Fruit fly (Drosophila melanogaster): ENCODE data around the gene Vml.
A peak's percentile ranks its signal among the peaks of the same experiment; 100 is the strongest.

Gene Vml

DNA sequence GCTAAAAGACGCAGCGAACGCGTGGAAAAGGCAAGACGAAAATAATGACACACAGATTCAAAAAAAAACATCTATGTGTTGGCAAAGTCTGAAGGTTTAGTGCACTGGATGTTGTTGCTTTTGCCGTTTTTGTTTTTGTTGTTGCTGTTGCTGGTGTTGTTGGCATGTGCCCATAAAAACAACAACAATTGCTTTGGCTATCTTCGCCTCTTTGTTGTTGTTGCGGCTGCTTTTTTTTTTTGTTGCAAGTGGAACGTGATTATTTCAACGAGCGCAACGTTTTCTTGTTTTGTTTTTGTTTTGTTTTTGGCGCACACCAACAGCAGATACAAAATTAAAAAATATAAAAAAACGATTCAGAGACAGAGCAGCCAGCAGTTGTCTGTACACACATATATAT lies 13.5 kb downstream of the Vml start:
- peak; percentile 59 for TF ChIP-seq fd59A (GFP tag; optimal IDR thresholded peaks at IDR 0.05)
- peak; percentile 95 for TF ChIP-seq CG8119 (GFP tag; IDR thresholded peaks at IDR 0.05)
- peak; percentile 52; the same call in 1 of the 2 replicates for TF ChIP-seq CG11294 (GFP tag; IDR thresholded peaks at IDR 0.05)
- TF ChIP-seq lz (GFP tag; optimal IDR thresholded peaks at IDR 0.05) = no peak
- TF ChIP-seq dsx (GFP tag; optimal IDR thresholded peaks at IDR 0.05; ENCODE audit: poor library complexity, severe bottlenecking) = peak; percentile 74
- TF ChIP-seq fd85E (GFP tag; optimal IDR thresholded peaks at IDR 0.05) = peak; percentile 33
- TF ChIP-seq Met (GFP tag; optimal IDR thresholded peaks at IDR 0.05) = no peak
- TF ChIP-seq CG3919 (GFP tag; optimal IDR thresholded peaks at IDR 0.05) = peak; percentile 39
- peak; percentile 56 for TF ChIP-seq pdm3 (GFP tag; optimal IDR thresholded peaks at IDR 0.05)
- peak; percentile 95 for TF ChIP-seq eg (GFP tag; IDR thresholded peaks at IDR 0.05)
- peak; percentile 94 for TF ChIP-seq Lpt (GFP tag; optimal IDR thresholded peaks at IDR 0.05)
- no peak for TF ChIP-seq Sox102F (GFP tag; optimal IDR thresholded peaks at IDR 0.05)
- TF ChIP-seq CG6276 (GFP tag; optimal IDR thresholded peaks at IDR 0.05) = peak; percentile 96
- TF ChIP-seq CG10669 (GFP tag; optimal IDR thresholded peaks at IDR 0.05) = peak; percentile 80
- peak; percentile 29 for TF ChIP-seq Sox14 (GFP tag; optimal IDR thresholded peaks at IDR 0.05)
- TF ChIP-seq CG4318 (GFP tag; optimal IDR thresholded peaks at IDR 0.05) = no peak
- peak; percentile 81 for TF ChIP-seq Eip78C (GFP tag)
- TF ChIP-seq CG7368 (GFP tag; optimal IDR thresholded peaks at IDR 0.05) = peak; percentile 60
- TF ChIP-seq vri (GFP tag; optimal IDR thresholded peaks at IDR 0.05) = peak; percentile 4
- TF ChIP-seq CG11762 (GFP tag; optimal IDR thresholded peaks at IDR 0.05; ENCODE audit: insufficient read depth) = peak; percentile 57
- TF ChIP-seq CG8632 (GFP tag; optimal IDR thresholded peaks at IDR 0.05) = peak; percentile 39
- TF ChIP-seq Hr38 (GFP tag; optimal IDR thresholded peaks at IDR 0.05) = no peak
- peak; percentile 94 for TF ChIP-seq CG6163 (GFP tag; IDR thresholded peaks at IDR 0.05)
- peak; percentile 98 to 99 for TF ChIP-seq ss (GFP tag; optimal IDR thresholded peaks at IDR 0.05)
- peak; percentile 93 for TF ChIP-seq CG6808 (GFP tag; optimal IDR thresholded peaks at IDR 0.05)
- TF ChIP-seq Ets96B (tag; optimal IDR thresholded peaks at IDR 0.05) = peak; percentile 61
- no peak for TF ChIP-seq CG8319 (GFP tag; optimal IDR thresholded peaks at IDR 0.05)
- TF ChIP-seq Gug (GFP tag; IDR thresholded peaks at IDR 0.05) = peak; percentile 80
- TF ChIP-seq net (GFP tag; optimal IDR thresholded peaks at IDR 0.05) = peak; percentile 85
- TF ChIP-seq spab (GFP tag; optimal IDR thresholded peaks at IDR 0.05) = peak; percentile 87
- TF ChIP-seq achi (GFP tag; optimal IDR thresholded peaks at IDR 0.05) = peak; percentile 66
- peak; percentile 74 for TF ChIP-seq dac (GFP tag; optimal IDR thresholded peaks at IDR 0.05)
- peak; percentile 94 for TF ChIP-seq CG16779 (tag; optimal IDR thresholded peaks at IDR 0.05)
- TF ChIP-seq CG1621 (tag; optimal IDR thresholded peaks at IDR 0.05) = peak; percentile 83
- no peak for TF ChIP-seq CG6792 (GFP tag; optimal IDR thresholded peaks at IDR 0.05)
- TF ChIP-seq Hr39 (GFP tag; optimal IDR thresholded peaks at IDR 0.05) = no peak
- TF ChIP-seq Smox (GFP tag; optimal IDR thresholded peaks at IDR 0.05) = no peak
- TF ChIP-seq salr (GFP tag; optimal IDR thresholded peaks at IDR 0.05) = peak; percentile 73 to 85
- TF ChIP-seq CG6854 (GFP tag; optimal IDR thresholded peaks at IDR 0.05) = peak; percentile 59
- TF ChIP-seq svp (GFP tag) = peak; percentile 65
- TF ChIP-seq cyc (GFP tag; optimal IDR thresholded peaks at IDR 0.05) = no peak
- TF ChIP-seq CG9139 (GFP tag; optimal IDR thresholded peaks at IDR 0.05) = peak; percentile 96
- peak; percentile 46 for TF ChIP-seq CG34406 (GFP tag; optimal IDR thresholded peaks at IDR 0.05)
- no peak for TF ChIP-seq topi (GFP tag; optimal IDR thresholded peaks at IDR 0.05)
- no peak for TF ChIP-seq CG31627 (GFP tag; optimal IDR thresholded peaks at IDR 0.05)
- no peak for TF ChIP-seq Ets21C (GFP tag; optimal IDR thresholded peaks at IDR 0.05)
- peak; percentile 16 for TF ChIP-seq acj6 (GFP tag; optimal IDR thresholded peaks at IDR 0.05)
- no peak for TF ChIP-seq fkh (GFP tag; optimal IDR thresholded peaks at IDR 0.05)
- peak; percentile 67 for TF ChIP-seq Eip75B (GFP tag; optimal IDR thresholded peaks at IDR 0.05)
- TF ChIP-seq CG15336 (GFP tag; IDR thresholded peaks at IDR 0.05) = peak; percentile 91
- TF ChIP-seq OdsH (GFP tag; optimal IDR thresholded peaks at IDR 0.05) = peak; percentile 29
- TF ChIP-seq CG10631 (GFP tag; optimal IDR thresholded peaks at IDR 0.05) = peak; percentile 48
- no peak for TF ChIP-seq CG11902 (GFP tag; optimal IDR thresholded peaks at IDR 0.05)

Data from whole organism, prepupa.